Worm (Caenorhabditis elegans) whole organism, L1 larva: ENCODE results near the gene K01B6.3.

Source experiments
- C16A3.4 ChIP-seq: fragments of 150-350 bp; optimal IDR thresholded peaks from 2 replicates; lab custom pipeline; 2014; ENCODE audit warnings: missing biosample characterization, missing genetic modification characterization
- C34B4.2 ChIP-seq: sonication (generic microtip); optimal IDR thresholded peaks from 2 replicates; lab custom pipeline; 2017; ENCODE audit warnings: mild to moderate bottlenecking, missing genetic modification characterization, missing compliant biosample characterization
- aha-1 ChIP-seq: fragments of 150-350 bp; optimal IDR thresholded peaks from 2 replicates; lab custom pipeline; 2014; ENCODE audit warnings: missing biosample characterization, missing genetic modification characterization
- aly-2 ChIP-seq: fragments of 150-350 bp; optimal IDR thresholded peaks from 2 replicates; lab custom pipeline; 2014; ENCODE audit warnings: missing biosample characterization, missing genetic modification characterization
- ceh-63 ChIP-seq: fragments of 200-800 bp; sonication (Bioruptor generic); optimal IDR thresholded peaks from 2 replicates; lab custom pipeline; 2018; ENCODE audit warnings: mild to moderate bottlenecking, missing genetic modification characterization, missing compliant biosample characterization
- ceh-8 ChIP-seq: fragments of 200-800 bp; sonication (Bioruptor generic); optimal IDR thresholded peaks from 2 replicates; lab custom pipeline; 2018; ENCODE audit warnings: mild to moderate bottlenecking, missing genetic modification characterization, moderate library complexity, missing compliant biosample characterization
- ceh-90 ChIP-seq: sonication (generic microtip); optimal IDR thresholded peaks from 2 replicates; lab custom pipeline; 2016; ENCODE audit warnings: missing genetic modification characterization, missing compliant biosample characterization
- ces-1 ChIP-seq: fragments of 150-350 bp; optimal IDR thresholded peaks from 2 replicates; lab custom pipeline; 2014; ENCODE audit warnings: missing biosample characterization, missing genetic modification reagents, missing genetic modification characterization
- egl-13 ChIP-seq: sonication (generic microtip); optimal IDR thresholded peaks from 2 replicates; lab custom pipeline; 2016; ENCODE audit warnings: missing genotype, missing genetic modification reagents, missing genetic modification characterization, missing compliant biosample characterization
- egl-27 ChIP-seq, 2 experiments: fragments of 150-350 bp in 1 of 2; sonication (generic microtip); optimal IDR thresholded peaks; 3 replicates each; lab custom pipeline; 2017 to 2018; ENCODE audit warnings: missing biosample characterization in 2 of 2, missing genetic modification characterization in 2 of 2, missing genetic modification reagents in 2 of 2
- elt-2 ChIP-seq: sonication (generic microtip); optimal IDR thresholded peaks from 2 replicates; lab custom pipeline; 2016; ENCODE audit warnings: missing genetic modification characterization, mild to moderate bottlenecking, inconsistent platforms, missing compliant biosample characterization, missing genetic modification reagents
- fos-1 ChIP-seq: fragments of 150-350 bp; optimal IDR thresholded peaks from 2 replicates; lab custom pipeline; 2014; ENCODE audit warnings: missing biosample characterization, missing genetic modification characterization
- grh-1 ChIP-seq: fragments of 200-800 bp; sonication (Bioruptor generic); IDR thresholded peaks from 2 replicates; pipeline ENCODE4 v1.3.6; 2022; ENCODE audit warnings: missing genetic modification reagents, missing genetic modification characterization, missing compliant biosample characterization
- hlh-17 ChIP-seq: fragments of 200-800 bp; sonication (Bioruptor generic); optimal IDR thresholded peaks from 2 replicates; lab custom pipeline; 2018; ENCODE audit warnings: missing genetic modification characterization, mild to moderate bottlenecking, missing compliant biosample characterization, moderate library complexity, borderline replicate concordance
- irx-1 ChIP-seq: sonication (generic microtip); optimal IDR thresholded peaks from 2 replicates; lab custom pipeline; 2016; ENCODE audit warnings: missing genetic modification characterization, missing compliant biosample characterization
- isw-1 ChIP-seq: fragments of 200-800 bp; sonication (Bioruptor generic); IDR thresholded peaks from 2 replicates; pipeline ENCODE4 v1.3.6; 2022; ENCODE audit warnings: missing genetic modification characterization, missing compliant biosample characterization
- lin-13 ChIP-seq: fragments of 150-350 bp; optimal IDR thresholded peaks from 2 replicates; lab custom pipeline; 2014; ENCODE audit warnings: missing biosample characterization, missing genetic modification reagents, missing genetic modification characterization
- lin-14 ChIP-seq: fragments of 200-800 bp; sonication (Bioruptor generic); optimal IDR thresholded peaks from 2 replicates; lab custom pipeline; 2018; ENCODE audit warnings: mild to moderate bottlenecking, missing genetic modification characterization, moderate library complexity, missing compliant biosample characterization
- lin-35 ChIP-seq, 2 experiments: fragments of 150-350 bp; optimal IDR thresholded peaks; 2 replicates each; lab custom pipeline; 2014; ENCODE audit warnings: missing biosample characterization in 2 of 2, missing genetic modification characterization in 2 of 2, missing genetic modification reagents in 2 of 2
- lin-39 ChIP-seq: fragments of 150-350 bp; optimal IDR thresholded peaks from 2 replicates; lab custom pipeline; 2014; ENCODE audit warnings: missing biosample characterization, missing genetic modification reagents, missing genetic modification characterization
- lir-3 ChIP-seq: sonication (generic microtip); optimal IDR thresholded peaks from 2 replicates; lab custom pipeline; 2016; ENCODE audit warnings: mild to moderate bottlenecking, missing genetic modification characterization, moderate library complexity, missing compliant biosample characterization; ENCODE audit not compliant: poor library complexity
- lsy-2 ChIP-seq, 2 experiments: fragments of 150-350 bp; optimal IDR thresholded peaks; 2 replicates each; lab custom pipeline; 2014; ENCODE audit warnings: missing biosample characterization in 2 of 2, missing genetic modification characterization in 2 of 2
- nhr-19 ChIP-seq: fragments of 200-800 bp; sonication (Bioruptor generic); conservative IDR thresholded peaks from 2 replicates; pipeline ENCODE4 v1.3.6; 2022; ENCODE audit warnings: missing genetic modification characterization, missing compliant biosample characterization
- nhr-20 ChIP-seq: sonication (generic microtip); optimal IDR thresholded peaks from 2 replicates; lab custom pipeline; 2016; ENCODE audit warnings: mild to moderate bottlenecking, missing genetic modification characterization, missing compliant biosample characterization
- nhr-47 ChIP-seq: sonication (generic microtip); optimal IDR thresholded peaks from 2 replicates; lab custom pipeline; 2016; ENCODE audit warnings: mild to moderate bottlenecking, missing genetic modification characterization, moderate library complexity, missing compliant biosample characterization
- nhr-71 ChIP-seq: sonication (generic microtip); optimal IDR thresholded peaks from 2 replicates; lab custom pipeline; 2016; ENCODE audit warnings: mild to moderate bottlenecking, missing genetic modification characterization, moderate library complexity, missing compliant biosample characterization
- nhr-84 ChIP-seq: sonication (generic microtip); optimal IDR thresholded peaks from 2 replicates; lab custom pipeline; 2017; ENCODE audit warnings: missing biosample characterization, missing genetic modification characterization
- nhr-90 ChIP-seq: sonication (generic microtip); optimal IDR thresholded peaks from 2 replicates; lab custom pipeline; 2016; ENCODE audit warnings: mild to moderate bottlenecking, missing genetic modification characterization, missing compliant biosample characterization; ENCODE audit not compliant: poor library complexity
- pag-3 ChIP-seq: sonication (generic microtip); optimal IDR thresholded peaks from 2 replicates; lab custom pipeline; 2017; ENCODE audit warnings: missing genetic modification characterization, mild to moderate bottlenecking, missing compliant biosample characterization, antibody characterized with exemption, borderline replicate concordance; ENCODE audit not compliant: insufficient read depth
- rnt-1 ChIP-seq: sonication (generic microtip); optimal IDR thresholded peaks from 2 replicates; lab custom pipeline; 2016; ENCODE audit warnings: mild to moderate bottlenecking, missing genetic modification characterization, moderate library complexity, missing compliant biosample characterization
- skn-1 ChIP-seq: fragments of 150-350 bp; optimal IDR thresholded peaks from 2 replicates; lab custom pipeline; 2014; ENCODE audit warnings: missing biosample characterization, missing genetic modification characterization
- snpc-4 ChIP-seq: fragments of 150-350 bp; optimal IDR thresholded peaks from 2 replicates; lab custom pipeline; 2014; ENCODE audit warnings: missing biosample characterization, missing genetic modification characterization
- snu-23 ChIP-seq: sonication (generic microtip); optimal IDR thresholded peaks from 2 replicates; lab custom pipeline; 2016; ENCODE audit warnings: missing genetic modification characterization, missing compliant biosample characterization
- tlp-1 ChIP-seq: fragments of 150-350 bp; optimal IDR thresholded peaks from 2 replicates; lab custom pipeline; 2014; ENCODE audit warnings: missing biosample characterization, missing genetic modification characterization
- unc-62 ChIP-seq: fragments of 150-350 bp; optimal IDR thresholded peaks from 2 replicates; lab custom pipeline; 2014; ENCODE audit warnings: missing biosample characterization, missing genetic modification reagents, missing genetic modification characterization
- unc-86 ChIP-seq: sonication (generic microtip); optimal IDR thresholded peaks from 2 replicates; lab custom pipeline; 2016; ENCODE audit warnings: missing genetic modification characterization, missing compliant biosample characterization
- unc-98 ChIP-seq: fragments of 200-800 bp; sonication (Bioruptor generic); IDR thresholded peaks from 2 replicates; pipeline ENCODE4 v1.3.6; 2022; ENCODE audit warnings: missing genetic modification characterization, missing compliant biosample characterization
- vab-15 ChIP-seq: sonication (generic microtip); optimal IDR thresholded peaks from 2 replicates; lab custom pipeline; 2017; ENCODE audit warnings: missing genotype, mild to moderate bottlenecking, missing genetic modification characterization, missing compliant biosample characterization

The K01B6.3 gene

DNA sequence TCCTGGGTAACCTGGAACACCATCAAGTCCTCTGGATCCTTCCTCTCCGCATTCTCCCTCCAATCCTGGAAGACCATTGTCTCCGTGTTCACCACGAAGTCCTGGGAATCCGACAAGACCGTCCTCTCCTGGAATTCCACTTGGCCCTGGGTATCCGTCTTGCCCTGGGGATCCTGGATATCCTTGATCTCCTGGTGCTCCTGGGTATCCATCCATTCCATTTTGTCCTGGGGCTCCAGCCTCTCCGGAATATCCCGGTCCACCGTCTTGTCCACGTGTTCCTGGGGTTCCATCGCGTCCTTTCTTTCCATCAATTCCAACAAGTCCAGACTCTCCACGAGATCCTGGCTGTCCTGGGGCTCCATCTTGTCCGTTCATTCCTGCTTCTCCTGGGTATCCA is 40.0 kb downstream of the K01B6.3 start (continued):
- TF ChIP-seq tlp-1 (tag; lab: Kevin White, UChicago) = no peak

DNA sequence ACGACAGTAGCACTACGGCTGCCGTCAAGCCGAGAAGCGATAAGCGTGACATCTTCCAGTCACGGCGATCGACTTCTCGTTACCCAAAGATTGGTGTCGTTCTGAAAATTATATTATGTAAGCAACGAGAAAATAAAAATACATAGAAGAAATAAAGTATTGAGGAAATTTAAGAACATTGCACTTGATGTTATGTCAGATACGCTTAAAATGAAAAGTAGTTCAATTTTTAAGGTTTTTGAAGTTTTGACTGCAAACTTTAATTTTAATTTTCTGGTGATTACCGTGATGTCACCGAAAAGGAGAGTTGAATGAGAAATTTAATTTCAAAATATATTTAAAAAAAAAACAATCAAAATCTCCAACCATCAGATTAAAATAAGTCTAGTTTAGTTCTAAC is 44.3 kb downstream of the K01B6.3 start, which contains the start of gene emb-9:
Gene emb-9, minus strand, starts transcription at position 101 of the 400 bp plus-strand sequence.
- TF ChIP-seq aly-2 = no peak
- no peak for TF ChIP-seq C16A3.4 (tag; lab: Kevin White, UChicago)
- no peak for TF ChIP-seq egl-27 (tag; optimal IDR thresholded peaks at IDR 0.05; lab: Kevin White, UChicago)
- TF ChIP-seq snpc-4 (tag; lab: Kevin White, UChicago) = no peak
- TF ChIP-seq ceh-8 (GFP tag; lab: Kevin White, UChicago) = no peak
- TF ChIP-seq nhr-71 (tag; lab: Kevin White, UChicago) = no peak
- TF ChIP-seq vab-15 (tag; lab: Kevin White, UChicago) = no peak
- TF ChIP-seq nhr-84 (tag; lab: Kevin White, UChicago) = no peak
- TF ChIP-seq lin-39 (tag; lab: Kevin White, UChicago) = no peak
- no peak for TF ChIP-seq irx-1 (tag; lab: Kevin White, UChicago)
- no peak for TF ChIP-seq lir-3 (tag; lab: Kevin White, UChicago)
- no peak for TF ChIP-seq nhr-19

DNA sequence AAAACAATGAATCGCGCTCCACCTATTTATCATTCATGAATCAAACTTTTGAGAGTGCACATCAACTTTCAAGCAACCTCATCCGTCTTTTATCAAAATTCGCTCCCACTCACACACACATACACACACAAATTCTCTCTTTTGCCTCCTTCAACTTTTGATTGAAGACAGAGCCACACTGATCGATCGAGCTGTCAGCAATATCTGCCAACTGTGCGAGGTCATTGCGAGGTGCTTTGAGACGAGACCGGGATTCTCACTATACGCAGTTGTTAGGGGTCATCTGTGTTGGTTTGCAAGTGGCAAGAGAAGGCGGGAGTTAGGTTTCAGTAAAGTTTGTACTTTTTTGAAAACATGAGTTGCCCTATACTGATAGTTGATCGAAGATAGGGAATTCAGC is 46.1 kb downstream of the K01B6.3 start:
- no peak for TF ChIP-seq fos-1
- TF ChIP-seq lir-3 (tag; lab: Kevin White, UChicago) = no peak
- no peak for TF ChIP-seq nhr-90
- TF ChIP-seq unc-62 (GFP tag; lab: Kevin White, UChicago) = no peak
- no peak for TF ChIP-seq lin-35 (GFP tag; optimal IDR thresholded peaks at IDR 0.05; lab: Kevin White, UChicago)
- no peak for TF ChIP-seq ceh-90 (tag; lab: Kevin White, UChicago)
- no peak for TF ChIP-seq unc-86 (tag; lab: Kevin White, UChicago)
- TF ChIP-seq aha-1 (tag; lab: Kevin White, UChicago) = no peak
- no peak for TF ChIP-seq isw-1 (GFP tag; lab: Robert Waterston, UW)
- TF ChIP-seq skn-1 (tag; lab: Kevin White, UChicago) = no peak
- no peak for TF ChIP-seq lin-13 (GFP tag; lab: Kevin White, UChicago)
- TF ChIP-seq nhr-71 (tag; lab: Kevin White, UChicago) = peak; percentile 26
- TF ChIP-seq lin-14 (GFP tag; lab: Kevin White, UChicago) = peak; percentile 51
- no peak for TF ChIP-seq nhr-20 (tag; lab: Kevin White, UChicago)
- no peak for TF ChIP-seq hlh-17 (GFP tag; lab: Kevin White, UChicago)
- no peak for TF ChIP-seq egl-13 (tag; lab: Kevin White, UChicago)
- TF ChIP-seq elt-2 = no peak
- no peak for TF ChIP-seq nhr-47 (tag; lab: Kevin White, UChicago)
- peak; percentile 0 for TF ChIP-seq snu-23 (GFP tag; lab: Kevin White, UChicago)
- no peak for TF ChIP-seq ces-1 (GFP tag; lab: Kevin White, UChicago)
- TF ChIP-seq tlp-1 (tag; lab: Kevin White, UChicago) = no peak
- peak; percentile 64 for TF ChIP-seq rnt-1 (tag; lab: Kevin White, UChicago)
- TF ChIP-seq pag-3 (tag; lab: Kevin White, UChicago) = peak; percentile 73
- TF ChIP-seq C34B4.2 (tag; lab: Kevin White, UChicago) = no peak
- TF ChIP-seq grh-1 (GFP tag; lab: Robert Waterston, UW) = no peak
- TF ChIP-seq unc-98 (GFP tag; lab: Robert Waterston, UW) = no peak
- TF ChIP-seq lsy-2 (tag; optimal IDR thresholded peaks at IDR 0.05; lab: Kevin White, UChicago) = peak in 1 of 2 experiments; percentile 9
- TF ChIP-seq ceh-63 (GFP tag; lab: Kevin White, UChicago) = no peak
